Worm (Caenorhabditis elegans) whole organism, young adult: Measurements from ENCODE around the gene Y69H2.17.

Experiments
- B0019.2 ChIP-seq: fragments of 200-800 bp; sonication (Bioruptor generic); conservative IDR thresholded peaks from 2 replicates; pipeline ENCODE4 v1.3.6; 2022; ENCODE audit warnings: missing genetic modification reagents, missing genetic modification characterization, missing compliant biosample characterization
- B0336.3 ChIP-seq: fragments of 200-800 bp; sonication (Bioruptor generic); IDR thresholded peaks from 2 replicates; pipeline ENCODE4 v1.3.6; 2022; ENCODE audit warnings: missing genetic modification characterization, missing compliant biosample characterization
- F33H1.4 ChIP-seq: fragments of 200-800 bp; sonication (Bioruptor generic); IDR thresholded peaks from 2 replicates; pipeline ENCODE4 v1.3.6; 2022; ENCODE audit warnings: missing genetic modification reagents, missing genetic modification characterization, missing compliant biosample characterization
- F52B5.7 ChIP-seq: sonication (generic microtip); optimal IDR thresholded peaks from 2 replicates; lab custom pipeline; 2016; ENCODE audit warnings: mild to moderate bottlenecking, missing genetic modification characterization, missing compliant biosample characterization
- Y56A3A.18 ChIP-seq: fragments of 200-800 bp; sonication (Bioruptor generic); IDR thresholded peaks from 2 replicates; pipeline ENCODE4 v1.3.6; 2022; ENCODE audit warnings: missing genetic modification reagents, missing genetic modification characterization, missing compliant biosample characterization
- Y95B8A.8 ChIP-seq: fragments of 200-800 bp; sonication (Bioruptor generic); IDR thresholded peaks from 2 replicates; pipeline ENCODE4 v1.3.6; 2022; ENCODE audit warnings: missing genetic modification reagents, missing genetic modification characterization, missing compliant biosample characterization
- aptf-2 ChIP-seq: fragments of 200-800 bp; sonication (Bioruptor generic); conservative IDR thresholded peaks from 2 replicates; pipeline ENCODE4 v1.3.6; 2022; ENCODE audit warnings: missing genetic modification reagents, missing genetic modification characterization, missing compliant biosample characterization
- aptf-3 ChIP-seq: fragments of 200-800 bp; sonication (Bioruptor generic); IDR thresholded peaks from 2 replicates; pipeline ENCODE4 v1.3.6; 2022; ENCODE audit warnings: missing genetic modification characterization, missing compliant biosample characterization
- attf-3 ChIP-seq: fragments of 200-800 bp; sonication (Bioruptor generic); conservative IDR thresholded peaks from 2 replicates; pipeline ENCODE4 v1.3.6; 2022; ENCODE audit warnings: missing genetic modification reagents, missing genetic modification characterization, missing compliant biosample characterization
- bed-1 ChIP-seq: fragments of 200-800 bp; sonication (Bioruptor generic); IDR thresholded peaks from 2 replicates; pipeline ENCODE4 v1.3.6; 2022; ENCODE audit warnings: missing genetic modification reagents, missing genetic modification characterization, missing compliant biosample characterization
- cebp-1 ChIP-seq, 2 experiments: fragments of 200-800 bp in 1 of 2; sonication (Bioruptor generic) in 1 of 2; sonication (generic microtip) in 1 of 2; IDR thresholded peaks in 1 of 2; optimal IDR thresholded peaks in 1 of 2; 2 replicates each; pipeline versions ENCODE4 v1.3.6 to Lab custom; 2017 to 2022; ENCODE audit warnings: missing compliant biosample characterization in 2 of 2, missing genetic modification characterization in 2 of 2, mild to moderate bottlenecking in 1 of 2, missing genetic modification reagents in 1 of 2, moderate library complexity in 1 of 2
- ceh-58 ChIP-seq: fragments of 200-800 bp; sonication (Bioruptor generic); IDR thresholded peaks from 2 replicates; pipeline ENCODE4 v1.3.6; 2022; ENCODE audit warnings: missing genetic modification characterization, missing compliant biosample characterization
- die-1 ChIP-seq: sonication (generic microtip); optimal IDR thresholded peaks from 2 replicates; lab custom pipeline; 2016; ENCODE audit warnings: missing genotype, mild to moderate bottlenecking, missing genetic modification characterization, missing compliant biosample characterization
- dpl-1 ChIP-seq: fragments of 150-350 bp; optimal IDR thresholded peaks from 2 replicates; lab custom pipeline; 2014; ENCODE audit warnings: missing biosample characterization, missing genetic modification reagents, missing genetic modification characterization
- hlh-26 ChIP-seq: fragments of 200-800 bp; sonication (Bioruptor generic); conservative IDR thresholded peaks from 2 replicates; pipeline ENCODE4 v1.3.6; 2022; ENCODE audit warnings: missing genetic modification reagents, missing genetic modification characterization, missing compliant biosample characterization
- hsf-1 ChIP-seq: fragments of 200-800 bp; sonication (Bioruptor generic); IDR thresholded peaks from 2 replicates; pipeline ENCODE4 v1.3.6; 2022; ENCODE audit warnings: missing genetic modification reagents, missing genetic modification characterization, missing compliant biosample characterization
- lag-1 ChIP-seq: fragments of 200-800 bp; sonication (Bioruptor generic); IDR thresholded peaks from 2 replicates; pipeline ENCODE4 v1.3.6; 2022; ENCODE audit warnings: missing genetic modification reagents, missing genetic modification characterization, missing compliant biosample characterization
- lir-1 ChIP-seq: fragments of 200-800 bp; sonication (Bioruptor generic); conservative IDR thresholded peaks from 2 replicates; pipeline ENCODE4 v1.3.6; 2022; ENCODE audit warnings: missing genetic modification reagents, missing genetic modification characterization, missing compliant biosample characterization
- lsl-1 ChIP-seq: fragments of 200-800 bp; sonication (Bioruptor generic); optimal IDR thresholded peaks from 2 replicates; lab custom pipeline; 2018; ENCODE audit warnings: mild to moderate bottlenecking, missing genetic modification characterization, moderate library complexity, missing compliant biosample characterization
- madf-8 ChIP-seq: fragments of 200-800 bp; sonication (Bioruptor generic); conservative IDR thresholded peaks from 2 replicates; pipeline ENCODE4 v1.3.6; 2022; ENCODE audit warnings: missing genetic modification reagents, missing genetic modification characterization, missing compliant biosample characterization
- mcd-1 ChIP-seq: fragments of 200-800 bp; sonication (Bioruptor generic); IDR thresholded peaks from 2 replicates; pipeline ENCODE4 v1.3.6; 2022; ENCODE audit warnings: missing genetic modification reagents, missing genetic modification characterization, missing compliant biosample characterization
- nfya-1 ChIP-seq: sonication (generic microtip); optimal IDR thresholded peaks from 2 replicates; lab custom pipeline; 2017; ENCODE audit warnings: antibody characterized with exemption, missing compliant biosample characterization, missing genetic modification characterization, borderline replicate concordance; ENCODE audit not compliant: insufficient read depth
- nfyb-1 ChIP-seq: fragments of 200-800 bp; sonication (Bioruptor generic); IDR thresholded peaks from 2 replicates; pipeline ENCODE4 v1.3.6; 2022; ENCODE audit warnings: missing genetic modification reagents, missing genetic modification characterization, missing compliant biosample characterization
- nhr-120 ChIP-seq: fragments of 200-800 bp; sonication (Bioruptor generic); IDR thresholded peaks from 2 replicates; pipeline ENCODE4 v1.3.6; 2022; ENCODE audit warnings: missing genetic modification characterization, missing compliant biosample characterization
- nhr-80 ChIP-seq: sonication (generic microtip); optimal IDR thresholded peaks from 2 replicates; lab custom pipeline; 2016; ENCODE audit warnings: missing genetic modification characterization, missing compliant biosample characterization
- nhr-90 ChIP-seq: sonication (generic microtip); optimal IDR thresholded peaks from 2 replicates; lab custom pipeline; 2016; ENCODE audit warnings: missing genotype, mild to moderate bottlenecking, missing genetic modification characterization, missing compliant biosample characterization
- snpc-1.1 ChIP-seq: sonication (generic microtip); optimal IDR thresholded peaks from 2 replicates; lab custom pipeline; 2017; ENCODE audit warnings: missing genetic modification characterization, mild to moderate bottlenecking, missing compliant biosample characterization, antibody characterized with exemption, moderate library complexity, missing genotype, missing genetic modification reagents; ENCODE audit not compliant: insufficient read depth
- snpc-3.4 ChIP-seq: sonication (generic microtip); optimal IDR thresholded peaks from 2 replicates; lab custom pipeline; 2017; ENCODE audit warnings: missing genetic modification characterization, mild to moderate bottlenecking, missing compliant biosample characterization, antibody characterized with exemption, moderate library complexity, missing genotype, missing genetic modification reagents
- snpc-4 ChIP-seq, 5 experiments: fragments of 150-350 bp in 1 of 5; sonication (generic microtip) in 4 of 5; optimal IDR thresholded peaks; 2 replicates each; lab custom pipeline; 2014 to 2018; ENCODE audit warnings: missing genetic modification characterization in 5 of 5, missing biosample characterization in 3 of 5, antibody characterized with exemption in 2 of 5, mild to moderate bottlenecking in 2 of 5, missing compliant biosample characterization in 2 of 5, missing genotype in 2 of 5, moderate library complexity in 2 of 5, missing genetic modification reagents in 1 of 5
- somi-1 ChIP-seq: fragments of 200-800 bp; sonication (Bioruptor generic); optimal IDR thresholded peaks from 2 replicates; lab custom pipeline; 2018; ENCODE audit warnings: mild to moderate bottlenecking, missing genetic modification characterization, missing compliant biosample characterization
- xnd-1 ChIP-seq: sonication (generic microtip); optimal IDR thresholded peaks from 2 replicates; lab custom pipeline; 2016; ENCODE audit warnings: missing genotype, missing genetic modification reagents, missing genetic modification characterization, missing compliant biosample characterization
- zfh-2 ChIP-seq: fragments of 200-800 bp; sonication (Bioruptor generic); conservative IDR thresholded peaks from 2 replicates; pipeline ENCODE4 v1.3.6; 2022; ENCODE audit warnings: missing genetic modification reagents, missing genetic modification characterization, missing compliant biosample characterization
- ztf-18 ChIP-seq: sonication (generic microtip); optimal IDR thresholded peaks from 2 replicates; lab custom pipeline; 2016; ENCODE audit warnings: missing genotype, mild to moderate bottlenecking, missing genetic modification characterization, missing compliant biosample characterization

Gene Y69H2.17

ce11 chrV:18674367-18674766, 10.4 kb upstream of the Y69H2.17 start:
- peak; percentile 76 for TF ChIP-seq zfh-2 (GFP tag; lab: Robert Waterston, UW)
- TF ChIP-seq B0019.2 (GFP tag; lab: Robert Waterston, UW): no peak
- peak; percentile 10 for TF ChIP-seq F52B5.7
- TF ChIP-seq F33H1.4: no peak

- TF ChIP-seq cebp-1 (GFP tag; IDR thresholded peaks at IDR 0.05; lab: Robert Waterston, UW): no peak; the same call in 1 of the 2 replicates
- peak; percentile 92 for TF ChIP-seq cebp-1 (tag; optimal IDR thresholded peaks at IDR 0.05; lab: Kevin White, UChicago)
- no peak for TF ChIP-seq snpc-1.1 (tag; lab: Kevin White, UChicago)
These were observed 2.6 kb downstream of the Y69H2.17 start for ce11 chrV:18687361-18687760.

ce11 chrV:18689681-18690080, 4.9 kb downstream of the Y69H2.17 start, which contains the start of the genes ubc-19 and Y69H2.7:
TSS of gene ubc-19 (minus strand) at chrV:18689762.
TSS of gene Y69H2.7 (plus strand) at chrV:18689989.
- TF ChIP-seq aptf-3 (no peak), Y95B8A.8 (GFP tag; lab: Robert Waterston, UW) (no peak), ztf-18 (tag; lab: Kevin White, UChicago) (peak; percentile 33), dpl-1 (peak; percentile 7), snpc-4 (GFP tag; optimal IDR thresholded peaks at IDR 0.05; lab: Kevin White, UChicago) (no peak), snpc-4 (tag; optimal IDR thresholded peaks at IDR 0.05; lab: Kevin White, UChicago) (peak in 1 of 4 experiments; percentile 42), mcd-1 (GFP tag; lab: Robert Waterston, UW) (no peak; the same call in 1 of the 2 replicates), aptf-2 (GFP tag; lab: Robert Waterston, UW) (peak; percentile 100), snpc-3.4 (tag; lab: Kevin White, UChicago) (peak; percentile 38), lsl-1 (GFP tag; lab: Kevin White, UChicago) (peak; percentile 28)

ce11 chrV:18695469-18695868, 10.7 kb downstream of the Y69H2.17 start:
- TF ChIP-seq ceh-58 (GFP tag; lab: Robert Waterston, UW) (no peak), zfh-2 (GFP tag; lab: Robert Waterston, UW) (peak; percentile 71)
- TF ChIP-seq, all 124 proteins: peak for 1

ce11 chrV:18699326-18699725, 14.6 kb downstream of the Y69H2.17 start, which contains the start of gene nhr-241:
TSS of gene nhr-241 (plus strand) at chrV:18699451.
- TF ChIP-seq nhr-120 (0 out of 2 replicates have a peak, but pooled peaks have one; percentile 37), dpl-1 (no peak), attf-3 (no peak), zfh-2 (GFP tag; lab: Robert Waterston, UW) (peak; percentile 84), hsf-1 (no peak), nhr-80 (tag; lab: Kevin White, UChicago) (no peak), Y95B8A.8 (GFP tag; lab: Robert Waterston, UW) (no peak), die-1 (tag; lab: Kevin White, UChicago) (no peak), lir-1 (GFP tag; lab: Robert Waterston, UW) (no peak)

ce11 chrV:18701306-18701705, 16.6 kb downstream of the Y69H2.17 start, which contains the start of gene Y69H2.9:
TSS of gene Y69H2.9 (plus strand) at chrV:18701538.
- no peak for TF ChIP-seq lsl-1 (GFP tag; lab: Kevin White, UChicago)
- TF ChIP-seq attf-3: 0 out of 2 replicates have a peak, but pooled peaks have one; percentile 22
- no peak for TF ChIP-seq xnd-1 (tag; lab: Kevin White, UChicago)
- peak; percentile 78 for TF ChIP-seq nhr-80 (tag; lab: Kevin White, UChicago)

ce11 chrV:18705319-18706062, 20.8 kb downstream of the Y69H2.17 start:
- peak; percentile 88 for TF ChIP-seq ceh-58 (GFP tag; lab: Robert Waterston, UW)
- TF ChIP-seq madf-8 (GFP tag; lab: Robert Waterston, UW): no peak
- 0 out of 2 replicates have a peak, but pooled peaks have one; percentile 37 for TF ChIP-seq bed-1 (GFP tag; lab: Robert Waterston, UW)
- peak; percentile 66 for TF ChIP-seq nfya-1 (tag; lab: Kevin White, UChicago)
- TF ChIP-seq nfyb-1 (GFP tag; lab: Robert Waterston, UW): no peak
- no peak for TF ChIP-seq Y56A3A.18 (GFP tag; lab: Robert Waterston, UW)
- 0 out of 2 replicates have a peak, but pooled peaks have one; percentile 39 for TF ChIP-seq lag-1 (GFP tag; lab: Robert Waterston, UW)
- no peak for TF ChIP-seq hlh-26 (GFP tag; lab: Robert Waterston, UW)
- 0 out of 2 replicates have a peak, but pooled peaks have one; percentile 65 for TF ChIP-seq nhr-120
- peak; percentile 20 for TF ChIP-seq somi-1 (GFP tag; lab: Kevin White, UChicago)
- no peak for TF ChIP-seq B0336.3 (GFP tag; lab: Robert Waterston, UW)
- no peak for TF ChIP-seq nhr-90 (tag; lab: Kevin White, UChicago)
